Worm (Caenorhabditis elegans): ENCODE data around the gene F20B6.10.
A peak's percentile ranks its signal among the peaks of the same experiment; 100 is the strongest.

F20B6.10 gene

ce11 chrX:4254782-4255181 lies 37.8 kb upstream of the F20B6.10 start, which contains the start of gene taf-11.1:
taf-11.1 (plus strand) TSS chrX:4255170.
- TF ChIP-seq npax-4 (tag; optimal IDR thresholded peaks at IDR 0.05) (no peak), hlh-6 (tag; optimal IDR thresholded peaks at IDR 0.05) (no peak), pha-4 (tag; optimal IDR thresholded peaks at IDR 0.05) (no peak), ceh-19 (GFP tag; optimal IDR thresholded peaks at IDR 0.05) (no peak), unc-3 (GFP tag; conservative IDR thresholded peaks at IDR 0.05) (no peak), unc-3 (tag; optimal IDR thresholded peaks at IDR 0.05) (no peak), pros-1 (tag; optimal IDR thresholded peaks at IDR 0.05) (no peak), tbx-7 (tag; optimal IDR thresholded peaks at IDR 0.05) (no peak), ahr-1 (tag; optimal IDR thresholded peaks at IDR 0.05) (no peak), tbx-2 (tag; optimal IDR thresholded peaks at IDR 0.05) (peak; percentile 29), mec-3 (tag; optimal IDR thresholded peaks at IDR 0.05; ENCODE audit: borderline replicate concordance) (no peak), lin-11 (tag; optimal IDR thresholded peaks at IDR 0.05) (no peak), Y22D7AL.16 (tag; optimal IDR thresholded peaks at IDR 0.05) (no peak), ceh-31 (tag; optimal IDR thresholded peaks at IDR 0.05) (peak; percentile 60), K02D7.2 (tag; optimal IDR thresholded peaks at IDR 0.05) (no peak), hlh-8 (tag; optimal IDR thresholded peaks at IDR 0.05) (no peak), ceh-22 (tag; optimal IDR thresholded peaks at IDR 0.05) (no peak), fkh-6 (tag; optimal IDR thresholded peaks at IDR 0.05) (no peak), ceh-48 (tag; optimal IDR thresholded peaks at IDR 0.05) (peak; percentile 55), nfya-1 (tag; optimal IDR thresholded peaks at IDR 0.05) (peak; percentile 2), sox-4 (tag; optimal IDR thresholded peaks at IDR 0.05) (no peak), ceh-6 (GFP tag; optimal IDR thresholded peaks at IDR 0.05) (no peak), ets-4 (tag; optimal IDR thresholded peaks at IDR 0.05) (peak; percentile 37), C08G9.2 (tag; optimal IDR thresholded peaks at IDR 0.05) (peak; percentile 18), unc-42 (tag; optimal IDR thresholded peaks at IDR 0.05) (peak; percentile 20), F13H6.1 (tag; optimal IDR thresholded peaks at IDR 0.05) (no peak), rnt-1 (tag; optimal IDR thresholded peaks at IDR 0.05) (no peak), hlh-30 (tag; optimal IDR thresholded peaks at IDR 0.05; ENCODE audit: insufficient read depth) (no peak), ama-1 (optimal IDR thresholded peaks at IDR 0.05) (no peak), fax-1 (tag; optimal IDR thresholded peaks at IDR 0.05) (no peak), nhr-232 (tag; optimal IDR thresholded peaks at IDR 0.05) (no peak), elt-2 (tag; optimal IDR thresholded peaks at IDR 0.05) (peak; percentile 5), ceh-2 (tag; optimal IDR thresholded peaks at IDR 0.05) (peak; percentile 37)

ce11 chrX:4252047-4252446 lies 35.1 kb upstream of the F20B6.10 start, which contains the start of gene srv-5:
srv-5 (plus strand) TSS chrX:4252347.
- TF ChIP-seq odd-2 (tag; optimal IDR thresholded peaks at IDR 0.05) = no peak
- no peak for TF ChIP-seq zip-5 (tag; optimal IDR thresholded peaks at IDR 0.05)
- no peak for TF ChIP-seq ahr-1 (tag; optimal IDR thresholded peaks at IDR 0.05)

- TF ChIP-seq pros-1 (tag; optimal IDR thresholded peaks at IDR 0.05) (no peak), pag-3 (tag; optimal IDR thresholded peaks at IDR 0.05; ENCODE audit: borderline replicate concordance) (no peak), unc-86 (tag; optimal IDR thresholded peaks at IDR 0.05) (no peak), nfya-1 (tag; optimal IDR thresholded peaks at IDR 0.05) (no peak)
These were observed 32.0 kb upstream of the F20B6.10 start, which contains the start of gene hlh-13 for ce11 chrX:4248949-4249348. hlh-13 (plus strand) TSS chrX:4249249.

- TF ChIP-seq unc-3 (GFP tag; conservative IDR thresholded peaks at IDR 0.05) (no peak), unc-3 (tag; optimal IDR thresholded peaks at IDR 0.05) (no peak), ttx-3 (tag; optimal IDR thresholded peaks at IDR 0.05) (no peak), pax-1 (tag; optimal IDR thresholded peaks at IDR 0.05) (no peak), lim-6 (tag; optimal IDR thresholded peaks at IDR 0.05) (no peak), unc-86 (tag; optimal IDR thresholded peaks at IDR 0.05) (no peak), unc-42 (tag; optimal IDR thresholded peaks at IDR 0.05) (no peak), ceh-31 (tag; optimal IDR thresholded peaks at IDR 0.05) (no peak), K02D7.2 (tag; optimal IDR thresholded peaks at IDR 0.05) (no peak), ceh-18 (tag; optimal IDR thresholded peaks at IDR 0.05) (no peak), lin-11 (tag; optimal IDR thresholded peaks at IDR 0.05) (no peak), sdc-2 (tag; optimal IDR thresholded peaks at IDR 0.05) (no peak), pros-1 (tag; optimal IDR thresholded peaks at IDR 0.05) (no peak), ceh-19 (GFP tag; optimal IDR thresholded peaks at IDR 0.05) (no peak)
These were observed 31.4 kb upstream of the F20B6.10 start for ce11 chrX:4248417-4248816.
